Worm (Caenorhabditis elegans) whole organism, young adult: Measurements from ENCODE around the gene srbc-20.

Source experiments
- F22D6.2 ChIP-seq: sonication (generic microtip); optimal IDR thresholded peaks from 2 replicates; lab custom pipeline; 2016; ENCODE audit warnings: mild to moderate bottlenecking, missing genetic modification characterization, missing compliant biosample characterization
- F23B12.7 ChIP-seq: sonication (generic microtip); optimal IDR thresholded peaks from 2 replicates; lab custom pipeline; 2017; ENCODE audit warnings: missing genetic modification characterization, mild to moderate bottlenecking, missing compliant biosample characterization, antibody characterized with exemption, moderate library complexity; ENCODE audit not compliant: insufficient read depth
- aptf-3 ChIP-seq: fragments of 200-800 bp; sonication (Bioruptor generic); IDR thresholded peaks from 2 replicates; pipeline ENCODE4 v1.3.6; 2022; ENCODE audit warnings: missing genetic modification characterization, missing compliant biosample characterization
- ccch-3 ChIP-seq: fragments of 200-800 bp; sonication (Bioruptor generic); optimal IDR thresholded peaks from 2 replicates; lab custom pipeline; 2018; ENCODE audit warnings: mild to moderate bottlenecking, missing genetic modification characterization, missing compliant biosample characterization
- ceh-27 ChIP-seq: fragments of 200-800 bp; sonication (Bioruptor generic); optimal IDR thresholded peaks from 2 replicates; lab custom pipeline; 2018; ENCODE audit warnings: mild to moderate bottlenecking, missing genetic modification characterization, moderate library complexity, missing compliant biosample characterization
- ceh-79 ChIP-seq: sonication (generic microtip); optimal IDR thresholded peaks from 2 replicates; lab custom pipeline; 2017; ENCODE audit warnings: mild to moderate bottlenecking, missing genetic modification characterization, missing compliant biosample characterization
- dpl-1 ChIP-seq: fragments of 150-350 bp; optimal IDR thresholded peaks from 2 replicates; lab custom pipeline; 2014; ENCODE audit warnings: missing biosample characterization, missing genetic modification reagents, missing genetic modification characterization
- fkh-3 ChIP-seq: sonication (generic microtip); optimal IDR thresholded peaks from 2 replicates; lab custom pipeline; 2016; ENCODE audit warnings: mild to moderate bottlenecking, missing genetic modification characterization, missing compliant biosample characterization
- him-1 ChIP-seq: sonication (generic microtip); optimal IDR thresholded peaks from 2 replicates; lab custom pipeline; 2016; ENCODE audit warnings: missing genotype, missing genetic modification reagents, missing genetic modification characterization, missing compliant biosample characterization
- madf-6 ChIP-seq: fragments of 200-800 bp; sonication (Bioruptor generic); IDR thresholded peaks from 2 replicates; pipeline ENCODE4 v1.3.6; 2022; ENCODE audit warnings: missing genetic modification reagents, missing genetic modification characterization, missing compliant biosample characterization
- mel-28 ChIP-seq: sonication (generic microtip); optimal IDR thresholded peaks from 2 replicates; lab custom pipeline; 2016; ENCODE audit warnings: borderline replicate concordance, mild to moderate bottlenecking, missing genetic modification characterization, missing compliant biosample characterization
- mxl-1 ChIP-seq: sonication (generic microtip); optimal IDR thresholded peaks from 2 replicates; lab custom pipeline; 2016; ENCODE audit warnings: missing genetic modification characterization, missing compliant biosample characterization
- nfya-1 ChIP-seq: sonication (generic microtip); optimal IDR thresholded peaks from 2 replicates; lab custom pipeline; 2017; ENCODE audit warnings: antibody characterized with exemption, missing compliant biosample characterization, missing genetic modification characterization, borderline replicate concordance; ENCODE audit not compliant: insufficient read depth
- ztf-6 ChIP-seq: fragments of 200-800 bp; sonication (Bioruptor generic); IDR thresholded peaks from 2 replicates; pipeline ENCODE4 v1.3.6; 2022; ENCODE audit warnings: missing genetic modification reagents, missing genetic modification characterization, missing compliant biosample characterization

DNA sequence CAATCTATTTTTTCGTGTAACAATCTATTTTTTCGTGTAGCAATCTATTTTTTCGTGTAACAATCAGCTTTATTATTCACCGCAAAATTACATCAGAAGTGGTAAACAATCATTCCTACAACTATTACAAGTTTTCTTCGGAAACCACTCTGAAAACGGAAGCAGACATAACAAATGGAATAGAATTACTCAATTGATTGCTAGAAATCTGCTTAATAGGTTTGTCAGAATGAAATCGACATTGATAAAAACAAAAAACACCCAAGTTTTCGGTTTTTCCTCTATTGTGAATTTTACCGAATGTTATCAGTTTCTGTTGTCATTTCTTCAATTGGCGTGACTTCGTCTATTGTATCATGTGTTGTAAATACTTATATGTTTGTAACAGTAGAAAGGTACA lies at the start of gene srbc-20:
- no peak for TF ChIP-seq madf-6 (GFP tag; lab: Robert Waterston, UW)
- TF ChIP-seq fkh-3 = no peak
- no peak for TF ChIP-seq mel-28 (tag; lab: Kevin White, UChicago)
- TF ChIP-seq nfya-1 (tag; lab: Kevin White, UChicago) = no peak
- TF ChIP-seq F22D6.2 (tag; lab: Kevin White, UChicago) = no peak
- no peak for TF ChIP-seq dpl-1 (GFP tag; lab: Kevin White, UChicago)
- no peak for TF ChIP-seq aptf-3 (GFP tag; lab: Robert Waterston, UW)
- TF ChIP-seq him-1 (tag; lab: Kevin White, UChicago) = no peak
- TF ChIP-seq ccch-3 (GFP tag; lab: Kevin White, UChicago) = no peak
- no peak for TF ChIP-seq ztf-6
- TF ChIP-seq F23B12.7 (tag; lab: Kevin White, UChicago) = no peak
- no peak for TF ChIP-seq ceh-27 (GFP tag; lab: Kevin White, UChicago)
- no peak for TF ChIP-seq mxl-1 (tag; lab: Kevin White, UChicago)
- TF ChIP-seq ceh-79 (tag; lab: Kevin White, UChicago) = no peak
